Fruit fly (Drosophila melanogaster): ENCODE measurements around the gene Tsp86D.

dm6 chr3R:10828688-10829087, 39.8 kb upstream of the Tsp86D start:
- TF ChIP-seq sv (GFP tag; optimal IDR thresholded peaks at IDR 0.05) (no peak), brk (GFP tag; optimal IDR thresholded peaks at IDR 0.05) (no peak), h (GFP tag; optimal IDR thresholded peaks at IDR 0.05) (no peak), sage (GFP tag; optimal IDR thresholded peaks at IDR 0.05) (no peak), Abd-B (GFP tag; optimal IDR thresholded peaks at IDR 0.05) (no peak), psq (GFP tag; optimal IDR thresholded peaks at IDR 0.05) (no peak), Vsx2 (GFP tag; optimal IDR thresholded peaks at IDR 0.05; ENCODE audit: partially characterized antibody) (no peak)
